Worm (Caenorhabditis elegans) whole organism, late embryonic: Measurements from ENCODE around the gene cyp-23A1.

ENCODE experiments used
- ama-1 ChIP-seq: fragments of 150-350 bp; optimal IDR thresholded peaks from 2 replicates; lab custom pipeline; 2014
- ceh-14 ChIP-seq: sonication (generic microtip); optimal IDR thresholded peaks from 2 replicates; lab custom pipeline; 2016; ENCODE audit warnings: missing genotype, missing genetic modification characterization, missing compliant biosample characterization
- dve-1 ChIP-seq: sonication (generic microtip); optimal IDR thresholded peaks from 2 replicates; lab custom pipeline; 2017; ENCODE audit warnings: antibody characterized with exemption, mild to moderate bottlenecking, missing genetic modification characterization, missing compliant biosample characterization
- ets-4 ChIP-seq: sonication (generic microtip); optimal IDR thresholded peaks from 2 replicates; lab custom pipeline; 2016; ENCODE audit warnings: missing genetic modification characterization, missing compliant biosample characterization
- lin-11 ChIP-seq: fragments of 200-800 bp; sonication (Bioruptor generic); optimal IDR thresholded peaks from 2 replicates; lab custom pipeline; 2018; ENCODE audit warnings: mild to moderate bottlenecking, missing genetic modification characterization, missing compliant biosample characterization
- pax-1 ChIP-seq: fragments of 150-350 bp; optimal IDR thresholded peaks from 2 replicates; lab custom pipeline; 2014; ENCODE audit warnings: missing biosample characterization, missing genetic modification characterization
- pha-4 ChIP-seq: fragments of 150-350 bp; optimal IDR thresholded peaks from 2 replicates; lab custom pipeline; 2018; ENCODE audit warnings: missing biosample characterization, missing genetic modification reagents, missing genetic modification characterization
- pqm-1 ChIP-seq: sonication (generic microtip); optimal IDR thresholded peaks from 2 replicates; lab custom pipeline; 2016; ENCODE audit warnings: missing genetic modification characterization, missing compliant biosample characterization
- ref-2 ChIP-seq: sonication (generic microtip); optimal IDR thresholded peaks from 2 replicates; lab custom pipeline; 2016; ENCODE audit warnings: missing genetic modification characterization, missing compliant biosample characterization
- zip-5 ChIP-seq: sonication (generic microtip); optimal IDR thresholded peaks from 2 replicates; lab custom pipeline; 2016; ENCODE audit warnings: missing genetic modification characterization, missing compliant biosample characterization

DNA sequence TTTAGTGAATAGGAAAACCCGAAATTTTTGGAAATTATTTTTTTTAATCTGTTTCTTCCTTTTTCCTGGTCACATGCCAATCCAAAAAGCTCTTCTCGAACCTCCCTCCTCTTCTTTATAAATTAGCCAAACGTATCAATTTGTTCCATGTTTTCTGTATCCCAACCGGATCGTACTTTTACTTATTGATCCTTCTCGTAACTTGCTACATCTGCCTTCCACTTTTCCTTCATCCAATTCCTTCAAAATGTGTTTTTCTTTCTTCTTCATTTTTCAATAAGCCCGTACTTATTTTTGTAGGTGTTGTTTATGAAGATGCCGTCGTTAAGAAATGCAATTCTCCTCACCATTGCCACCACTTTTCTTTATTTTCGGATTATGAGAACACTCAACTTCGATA, at the start of gene cyp-23A1:
- no peak for TF ChIP-seq dve-1 (tag; lab: Kevin White, UChicago)
- TF ChIP-seq ets-4 (tag; lab: Kevin White, UChicago), result no peak
- no peak for TF ChIP-seq ref-2
- TF ChIP-seq pax-1 (tag; lab: Kevin White, UChicago), result no peak
- TF ChIP-seq lin-11, result no peak
- TF ChIP-seq ceh-14 (tag; lab: Kevin White, UChicago), result no peak
- no peak for TF ChIP-seq zip-5 (tag; lab: Kevin White, UChicago)
- TF ChIP-seq ama-1 (lab: Kevin White, UChicago), result no peak
- no peak for TF ChIP-seq pha-4 (tag; lab: Kevin White, UChicago)
- no peak for TF ChIP-seq pqm-1 (tag; lab: Kevin White, UChicago)
